Worm (Caenorhabditis elegans) whole organism, young adult: Measurements from ENCODE around the gene Y57G11C.42.

Experiments
- C06A6.2 ChIP-seq: fragments of 200-800 bp; sonication (Bioruptor generic); conservative IDR thresholded peaks from 2 replicates; pipeline ENCODE4 v1.3.6; 2022; ENCODE audit warnings: missing genetic modification characterization, missing compliant biosample characterization
- F57A8.1 ChIP-seq: fragments of 200-800 bp; sonication (Bioruptor generic); optimal IDR thresholded peaks from 2 replicates; lab custom pipeline; 2018; ENCODE audit warnings: mild to moderate bottlenecking, missing genetic modification characterization, moderate library complexity, missing compliant biosample characterization
- T26A5.8 ChIP-seq: sonication (generic microtip); optimal IDR thresholded peaks from 2 replicates; lab custom pipeline; 2016; ENCODE audit warnings: missing genetic modification characterization, missing compliant biosample characterization
- ama-1 ChIP-seq, 3 experiments: fragments of 150-350 bp in 1 of 3; sonication (generic microtip) in 2 of 3; optimal IDR thresholded peaks; 2 replicates each; lab custom pipeline; 2014 to 2018; ENCODE audit warnings: missing biosample characterization in 2 of 3, missing genetic modification characterization in 2 of 3, missing genetic modification reagents in 2 of 3
- atf-7 ChIP-seq: sonication (generic microtip); optimal IDR thresholded peaks from 2 replicates; lab custom pipeline; 2017; ENCODE audit warnings: mild to moderate bottlenecking, missing genetic modification characterization, missing compliant biosample characterization
- athp-1 ChIP-seq: sonication (generic microtip); optimal IDR thresholded peaks from 2 replicates; lab custom pipeline; 2017; ENCODE audit warnings: mild to moderate bottlenecking, missing genetic modification characterization, missing compliant biosample characterization
- attf-6 ChIP-seq: fragments of 200-800 bp; sonication (Bioruptor generic); IDR thresholded peaks from 2 replicates; pipeline ENCODE4 v1.3.6; 2022; ENCODE audit warnings: missing genetic modification reagents, missing genetic modification characterization, missing compliant biosample characterization
- bed-1 ChIP-seq: fragments of 200-800 bp; sonication (Bioruptor generic); IDR thresholded peaks from 2 replicates; pipeline ENCODE4 v1.3.6; 2022; ENCODE audit warnings: missing genetic modification reagents, missing genetic modification characterization, missing compliant biosample characterization
- ceh-40 ChIP-seq: fragments of 200-800 bp; sonication (Bioruptor generic); IDR thresholded peaks from 2 replicates; pipeline ENCODE4 v1.3.6; 2022; ENCODE audit warnings: missing genetic modification characterization, missing compliant biosample characterization
- ceh-58 ChIP-seq: fragments of 200-800 bp; sonication (Bioruptor generic); IDR thresholded peaks from 2 replicates; pipeline ENCODE4 v1.3.6; 2022; ENCODE audit warnings: missing genetic modification characterization, missing compliant biosample characterization
- chd-7 ChIP-seq: sonication (generic microtip); optimal IDR thresholded peaks from 2 replicates; lab custom pipeline; 2016; ENCODE audit warnings: mild to moderate bottlenecking, missing genetic modification characterization, moderate library complexity, missing compliant biosample characterization
- die-1 ChIP-seq: sonication (generic microtip); optimal IDR thresholded peaks from 2 replicates; lab custom pipeline; 2016; ENCODE audit warnings: missing genotype, mild to moderate bottlenecking, missing genetic modification characterization, missing compliant biosample characterization
- egrh-3 ChIP-seq: fragments of 200-800 bp; sonication (Bioruptor generic); IDR thresholded peaks from 2 replicates; pipeline ENCODE4 v1.3.6; 2022; ENCODE audit warnings: missing genetic modification reagents, missing genetic modification characterization, missing compliant biosample characterization
- hmg-20 ChIP-seq: fragments of 200-800 bp; sonication (Bioruptor generic); IDR thresholded peaks from 2 replicates; pipeline ENCODE4 v1.3.6; 2022; ENCODE audit warnings: missing genetic modification reagents, missing genetic modification characterization, missing compliant biosample characterization
- hsf-1 ChIP-seq: fragments of 200-800 bp; sonication (Bioruptor generic); IDR thresholded peaks from 2 replicates; pipeline ENCODE4 v1.3.6; 2022; ENCODE audit warnings: missing genetic modification reagents, missing genetic modification characterization, missing compliant biosample characterization
- lag-1 ChIP-seq: fragments of 200-800 bp; sonication (Bioruptor generic); IDR thresholded peaks from 2 replicates; pipeline ENCODE4 v1.3.6; 2022; ENCODE audit warnings: missing genetic modification reagents, missing genetic modification characterization, missing compliant biosample characterization
- let-526 ChIP-seq: fragments of 200-800 bp; sonication (Bioruptor generic); IDR thresholded peaks from 2 replicates; pipeline ENCODE4 v1.3.6; 2022; ENCODE audit warnings: missing genetic modification reagents, missing genetic modification characterization, missing compliant biosample characterization
- lin-26 ChIP-seq: fragments of 200-800 bp; sonication (Bioruptor generic); IDR thresholded peaks from 2 replicates; pipeline ENCODE4 v1.3.6; 2022; ENCODE audit warnings: missing genetic modification reagents, missing genetic modification characterization, missing compliant biosample characterization
- lin-40 ChIP-seq: sonication (generic microtip); optimal IDR thresholded peaks from 2 replicates; lab custom pipeline; 2016; ENCODE audit warnings: missing genetic modification characterization, mild to moderate bottlenecking, missing compliant biosample characterization, missing genotype, missing genetic modification reagents
- madf-6 ChIP-seq: fragments of 200-800 bp; sonication (Bioruptor generic); IDR thresholded peaks from 2 replicates; pipeline ENCODE4 v1.3.6; 2022; ENCODE audit warnings: missing genetic modification reagents, missing genetic modification characterization, missing compliant biosample characterization
- nfyb-1 ChIP-seq: fragments of 200-800 bp; sonication (Bioruptor generic); IDR thresholded peaks from 2 replicates; pipeline ENCODE4 v1.3.6; 2022; ENCODE audit warnings: missing genetic modification reagents, missing genetic modification characterization, missing compliant biosample characterization
- nhr-179 ChIP-seq: sonication (generic microtip); optimal IDR thresholded peaks from 2 replicates; lab custom pipeline; 2016; ENCODE audit warnings: mild to moderate bottlenecking, missing genetic modification characterization, missing compliant biosample characterization
- nhr-27 ChIP-seq: fragments of 200-800 bp; sonication (Bioruptor generic); optimal IDR thresholded peaks from 2 replicates; lab custom pipeline; 2018; ENCODE audit warnings: mild to moderate bottlenecking, missing genetic modification characterization, moderate library complexity, missing compliant biosample characterization
- nhr-80 ChIP-seq: sonication (generic microtip); optimal IDR thresholded peaks from 2 replicates; lab custom pipeline; 2016; ENCODE audit warnings: missing genetic modification characterization, missing compliant biosample characterization
- nhr-90 ChIP-seq: sonication (generic microtip); optimal IDR thresholded peaks from 2 replicates; lab custom pipeline; 2016; ENCODE audit warnings: missing genotype, mild to moderate bottlenecking, missing genetic modification characterization, missing compliant biosample characterization
- pha-4 ChIP-seq: fragments of 150-350 bp; sonication (generic microtip); optimal IDR thresholded peaks from 2 replicates; lab custom pipeline; 2014; ENCODE audit warnings: missing biosample characterization, missing genetic modification reagents, missing genetic modification characterization
- rpc-1 ChIP-seq, 2 experiments: fragments of 150-350 bp in 1 of 2; sonication (generic microtip) in 1 of 2; optimal IDR thresholded peaks; 2 replicates each; lab custom pipeline; 2014 to 2018; ENCODE audit warnings: missing biosample characterization in 1 of 2, missing genetic modification characterization in 1 of 2, missing genetic modification reagents in 1 of 2, missing genotype in 1 of 2
- snpc-1.3 ChIP-seq: sonication (generic microtip); optimal IDR thresholded peaks from 2 replicates; lab custom pipeline; 2017; ENCODE audit warnings: missing genetic modification characterization, mild to moderate bottlenecking, missing compliant biosample characterization, antibody characterized with exemption, moderate library complexity, missing genotype, missing genetic modification reagents; ENCODE audit not compliant: insufficient read depth
- snpc-4 ChIP-seq, 5 experiments: fragments of 150-350 bp in 1 of 5; sonication (generic microtip) in 4 of 5; optimal IDR thresholded peaks; 2 replicates each; lab custom pipeline; 2014 to 2018; ENCODE audit warnings: missing genetic modification characterization in 5 of 5, missing biosample characterization in 3 of 5, antibody characterized with exemption in 2 of 5, mild to moderate bottlenecking in 2 of 5, missing compliant biosample characterization in 2 of 5, missing genotype in 2 of 5, moderate library complexity in 2 of 5, missing genetic modification reagents in 1 of 5

Y57G11C.42 gene

ce11 chrIV:14728225-14728624, at the start of gene Y57G11C.42:
Gene Y57G11C.42, plus strand, starts transcription at chrIV:14728525.
- TF ChIP-seq ama-1 (optimal IDR thresholded peaks at IDR 0.05; lab: Kevin White, UChicago) (no peak), ama-1 (GFP tag; optimal IDR thresholded peaks at IDR 0.05; lab: Kevin White, UChicago) (no peak), snpc-1.3 (tag; lab: Kevin White, UChicago) (no peak), snpc-4 (GFP tag; optimal IDR thresholded peaks at IDR 0.05; lab: Kevin White, UChicago) (no peak), snpc-4 (tag; optimal IDR thresholded peaks at IDR 0.05; lab: Kevin White, UChicago) (peak in 1 of 4 experiments; percentile 22)
- TF ChIP-seq, all 124 proteins: peak for 1

DNA sequence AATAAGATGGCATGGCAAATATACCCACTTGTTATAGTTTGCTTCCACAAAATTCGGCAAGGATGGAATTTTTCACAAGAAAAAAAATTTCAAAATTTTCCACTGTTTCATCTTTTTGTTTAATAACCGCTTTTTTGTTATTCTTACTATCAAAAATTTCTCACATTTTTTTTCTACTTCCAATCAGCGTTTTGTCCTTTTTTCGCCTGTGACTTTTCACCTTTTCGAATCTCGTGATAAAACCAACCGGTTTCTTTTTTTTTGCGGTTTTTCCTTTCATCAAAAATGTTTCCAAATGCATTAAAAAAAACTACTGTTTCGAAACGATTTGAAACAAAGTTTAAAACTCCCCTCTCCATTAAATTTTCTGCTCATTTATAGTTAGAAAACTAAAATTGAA, 49.3 kb upstream of the Y57G11C.42 start:
- TF ChIP-seq chd-7 (tag; lab: Kevin White, UChicago) = no peak
- no peak for TF ChIP-seq snpc-4 (GFP tag; optimal IDR thresholded peaks at IDR 0.05; lab: Kevin White, UChicago)
- TF ChIP-seq snpc-4 (tag; optimal IDR thresholded peaks at IDR 0.05; lab: Kevin White, UChicago) = peak in 2 of 4 experiments; percentile 57 to 63

ce11 chrIV:14687716-14688115, 40.6 kb upstream of the Y57G11C.42 start:
- TF ChIP-seq hsf-1 (no peak), pha-4 (tag; lab: Kevin White, UChicago) (no peak), nhr-27 (tag; lab: Kevin White, UChicago) (no peak), nfyb-1 (no peak), bed-1 (GFP tag; lab: Robert Waterston, UW) (no peak), chd-7 (tag; lab: Kevin White, UChicago) (no peak), lag-1 (GFP tag; lab: Robert Waterston, UW) (no peak), madf-6 (GFP tag; lab: Robert Waterston, UW) (no peak), nhr-90 (tag; lab: Kevin White, UChicago) (no peak), C06A6.2 (GFP tag; lab: Robert Waterston, UW) (no peak), snpc-4 (GFP tag; optimal IDR thresholded peaks at IDR 0.05; lab: Kevin White, UChicago) (no peak), snpc-4 (tag; optimal IDR thresholded peaks at IDR 0.05; lab: Kevin White, UChicago) (peak in 2 of 4 experiments; percentile 55 to 56), attf-6 (GFP tag; lab: Robert Waterston, UW) (peak; percentile 68; the same call in 1 of the 2 replicates)

ce11 chrIV:14699840-14700239, 28.5 kb upstream of the Y57G11C.42 start, which contains the start of gene haf-8:
Gene haf-8, minus strand, starts transcription at chrIV:14699940.
- no peak for TF ChIP-seq athp-1 (tag; lab: Kevin White, UChicago)
- no peak for TF ChIP-seq let-526 (GFP tag; lab: Robert Waterston, UW)
- TF ChIP-seq hmg-20 (GFP tag; lab: Robert Waterston, UW) = no peak

- TF ChIP-seq attf-6 (GFP tag; lab: Robert Waterston, UW) = peak; percentile 28; the same call in 1 of the 2 replicates
- no peak for TF ChIP-seq ceh-40 (GFP tag; lab: Robert Waterston, UW)
- TF ChIP-seq, all 124 proteins: peak for 1
Measured at ce11 chrIV:14704155-14704554, 24.2 kb upstream of the Y57G11C.42 start, which contains the start of gene Y57G11C.40. Gene Y57G11C.40, minus strand, starts transcription at chrIV:14704255.

DNA sequence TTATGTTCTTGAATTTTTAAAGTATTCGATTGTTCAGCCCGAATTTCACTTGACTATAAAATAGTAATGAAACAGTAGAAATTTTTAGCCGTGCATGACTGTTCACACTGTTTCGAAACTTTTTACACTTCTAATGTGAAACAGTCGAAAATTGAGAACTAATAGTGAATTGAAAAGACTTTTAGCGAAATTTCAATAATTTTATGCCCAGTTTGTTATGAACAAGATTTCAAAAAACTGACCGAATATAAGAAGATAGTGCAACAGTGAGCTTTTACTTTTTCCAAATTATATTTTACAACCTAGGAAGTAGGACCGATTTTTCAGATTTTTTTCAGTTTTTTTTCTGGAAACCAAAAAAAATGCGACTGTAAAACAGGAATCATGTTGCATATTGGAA, 23.4 kb upstream of the Y57G11C.42 start:
- no peak for TF ChIP-seq F57A8.1 (GFP tag; lab: Kevin White, UChicago)
- no peak for TF ChIP-seq nhr-179 (tag; lab: Kevin White, UChicago)
- no peak for TF ChIP-seq rpc-1 (optimal IDR thresholded peaks at IDR 0.05; lab: Kevin White, UChicago)
- TF ChIP-seq rpc-1 (tag; optimal IDR thresholded peaks at IDR 0.05; lab: Kevin White, UChicago) = no peak
- TF ChIP-seq die-1 (tag; lab: Kevin White, UChicago) = no peak
- TF ChIP-seq nhr-27 (tag; lab: Kevin White, UChicago) = no peak
- TF ChIP-seq snpc-4 (GFP tag; optimal IDR thresholded peaks at IDR 0.05; lab: Kevin White, UChicago) = no peak
- peak in 2 of 4 experiments; percentile 42 to 74 for TF ChIP-seq snpc-4 (tag; optimal IDR thresholded peaks at IDR 0.05; lab: Kevin White, UChicago)
- TF ChIP-seq T26A5.8 (tag; lab: Kevin White, UChicago) = no peak
- no peak for TF ChIP-seq ceh-58
- TF ChIP-seq attf-6 (GFP tag; lab: Robert Waterston, UW) = peak; percentile 77; the same call in 1 of the 2 replicates
- TF ChIP-seq egrh-3 (GFP tag; lab: Robert Waterston, UW) = no peak
- TF ChIP-seq nhr-80 (tag; lab: Kevin White, UChicago) = no peak
- TF ChIP-seq lin-40 (tag; lab: Kevin White, UChicago) = no peak
- TF ChIP-seq lin-26 (GFP tag; lab: Robert Waterston, UW) = no peak
- TF ChIP-seq atf-7 = no peak
- no peak for TF ChIP-seq hsf-1
